Worm (Caenorhabditis elegans) whole organism, late embryonic: ENCODE data around the gene him-14.

ENCODE experiments used
- C08G9.2 ChIP-seq: sonication (generic microtip); optimal IDR thresholded peaks from 2 replicates; lab custom pipeline; 2016; ENCODE audit warnings: mild to moderate bottlenecking, missing genetic modification characterization, moderate library complexity, missing compliant biosample characterization
- Y22D7AL.16 ChIP-seq: sonication (generic microtip); optimal IDR thresholded peaks from 2 replicates; lab custom pipeline; 2016; ENCODE audit warnings: missing genetic modification characterization, missing compliant biosample characterization
- ceh-14 ChIP-seq: sonication (generic microtip); optimal IDR thresholded peaks from 2 replicates; lab custom pipeline; 2016; ENCODE audit warnings: missing genotype, missing genetic modification characterization, missing compliant biosample characterization
- ceh-19 ChIP-seq: fragments of 200-800 bp; sonication (Bioruptor generic); optimal IDR thresholded peaks from 2 replicates; lab custom pipeline; 2018; ENCODE audit warnings: mild to moderate bottlenecking, missing genetic modification characterization, missing compliant biosample characterization
- ceh-24 ChIP-seq: sonication (generic microtip); optimal IDR thresholded peaks from 2 replicates; lab custom pipeline; 2016; ENCODE audit warnings: mild to moderate bottlenecking, missing genetic modification characterization, missing compliant biosample characterization
- ceh-30 ChIP-seq: fragments of 150-350 bp; optimal IDR thresholded peaks from 2 replicates; lab custom pipeline; 2014; ENCODE audit warnings: missing biosample characterization, missing genetic modification characterization
- ceh-34 ChIP-seq: sonication (generic microtip); optimal IDR thresholded peaks from 2 replicates; lab custom pipeline; 2016; ENCODE audit warnings: mild to moderate bottlenecking, missing genetic modification characterization, missing compliant biosample characterization
- ceh-45 ChIP-seq: fragments of 200-800 bp; sonication (Bioruptor generic); IDR thresholded peaks from 2 replicates; pipeline ENCODE4 v1.3.6; 2022; ENCODE audit warnings: missing genetic modification reagents, missing genetic modification characterization, missing compliant biosample characterization
- ceh-48 ChIP-seq: sonication (generic microtip); optimal IDR thresholded peaks from 2 replicates; lab custom pipeline; 2016; ENCODE audit warnings: missing genetic modification characterization, inconsistent platforms, missing compliant biosample characterization
- ceh-6 ChIP-seq: fragments of 200-800 bp; sonication (Bioruptor generic); optimal IDR thresholded peaks from 2 replicates; lab custom pipeline; 2018; ENCODE audit warnings: mild to moderate bottlenecking, missing genetic modification characterization, missing compliant biosample characterization
- ceh-9 ChIP-seq: sonication (generic microtip); optimal IDR thresholded peaks from 2 replicates; lab custom pipeline; 2016; ENCODE audit warnings: mild to moderate bottlenecking, missing genetic modification characterization, inconsistent platforms, missing compliant biosample characterization
- dve-1 ChIP-seq: sonication (generic microtip); optimal IDR thresholded peaks from 2 replicates; lab custom pipeline; 2017; ENCODE audit warnings: antibody characterized with exemption, mild to moderate bottlenecking, missing genetic modification characterization, missing compliant biosample characterization
- elt-2 ChIP-seq: sonication (generic microtip); optimal IDR thresholded peaks from 2 replicates; lab custom pipeline; 2016; ENCODE audit warnings: missing genetic modification reagents, missing genetic modification characterization, missing compliant biosample characterization
- fkh-10 ChIP-seq: fragments of 150-350 bp; optimal IDR thresholded peaks from 2 replicates; lab custom pipeline; 2014; ENCODE audit warnings: missing biosample characterization, missing genetic modification reagents, missing genetic modification characterization
- hlh-13 ChIP-seq: fragments of 200-800 bp; sonication (Bioruptor generic); optimal IDR thresholded peaks from 2 replicates; lab custom pipeline; 2018; ENCODE audit warnings: mild to moderate bottlenecking, missing genetic modification characterization, missing compliant biosample characterization
- hlh-8 ChIP-seq: sonication (generic microtip); optimal IDR thresholded peaks from 2 replicates; lab custom pipeline; 2016; ENCODE audit warnings: missing genotype, missing genetic modification characterization, missing compliant biosample characterization
- lin-11 ChIP-seq: fragments of 200-800 bp; sonication (Bioruptor generic); optimal IDR thresholded peaks from 2 replicates; lab custom pipeline; 2018; ENCODE audit warnings: mild to moderate bottlenecking, missing genetic modification characterization, missing compliant biosample characterization
- madf-2 ChIP-seq: sonication (generic microtip); optimal IDR thresholded peaks from 2 replicates; lab custom pipeline; 2017; ENCODE audit warnings: missing genetic modification characterization, missing compliant biosample characterization
- nhr-11 ChIP-seq: fragments of 150-350 bp; optimal IDR thresholded peaks from 2 replicates; lab custom pipeline; 2014; ENCODE audit warnings: missing biosample characterization, missing genetic modification characterization
- npax-4 ChIP-seq: sonication (generic microtip); optimal IDR thresholded peaks from 2 replicates; lab custom pipeline; 2016; ENCODE audit warnings: missing genetic modification characterization, missing compliant biosample characterization
- pat-9 ChIP-seq: fragments of 200-800 bp; sonication (Bioruptor generic); optimal IDR thresholded peaks from 2 replicates; lab custom pipeline; 2018; ENCODE audit warnings: mild to moderate bottlenecking, missing genetic modification characterization, moderate library complexity, missing compliant biosample characterization
- pha-4 ChIP-seq: fragments of 150-350 bp; optimal IDR thresholded peaks from 2 replicates; lab custom pipeline; 2018; ENCODE audit warnings: missing biosample characterization, missing genetic modification reagents, missing genetic modification characterization
- pqm-1 ChIP-seq: sonication (generic microtip); optimal IDR thresholded peaks from 2 replicates; lab custom pipeline; 2016; ENCODE audit warnings: missing genetic modification characterization, missing compliant biosample characterization
- pros-1 ChIP-seq: fragments of 150-350 bp; optimal IDR thresholded peaks from 2 replicates; lab custom pipeline; 2014; ENCODE audit warnings: missing biosample characterization, missing genetic modification reagents, missing genetic modification characterization
- ref-2 ChIP-seq: sonication (generic microtip); optimal IDR thresholded peaks from 2 replicates; lab custom pipeline; 2016; ENCODE audit warnings: missing genetic modification characterization, missing compliant biosample characterization
- rnt-1 ChIP-seq: sonication (generic microtip); optimal IDR thresholded peaks from 2 replicates; lab custom pipeline; 2016; ENCODE audit warnings: missing genetic modification characterization, missing compliant biosample characterization
- sdc-2 ChIP-seq: sonication (generic microtip); optimal IDR thresholded peaks from 2 replicates; lab custom pipeline; 2016; ENCODE audit warnings: missing genotype, missing genetic modification characterization, missing compliant biosample characterization
- sox-2 ChIP-seq: fragments of 200-800 bp; sonication (Bioruptor generic); IDR thresholded peaks from 2 replicates; pipeline ENCODE4 v1.3.6; 2022; ENCODE audit warnings: missing genetic modification reagents, missing genetic modification characterization, missing compliant biosample characterization
- unc-3 ChIP-seq, 2 experiments: fragments of 200-800 bp in 1 of 2; sonication (Bioruptor generic) in 1 of 2; sonication (generic microtip) in 1 of 2; conservative IDR thresholded peaks in 1 of 2; optimal IDR thresholded peaks in 1 of 2; 2 replicates each; pipeline versions ENCODE4 v1.3.6 to Lab custom; 2016 to 2022; ENCODE audit warnings: missing compliant biosample characterization in 2 of 2, missing genetic modification characterization in 2 of 2, missing genetic modification reagents in 1 of 2
- unc-42 ChIP-seq: sonication (generic microtip); optimal IDR thresholded peaks from 2 replicates; lab custom pipeline; 2016; ENCODE audit warnings: missing genotype, missing genetic modification characterization, missing compliant biosample characterization
- unc-55 ChIP-seq: sonication (generic microtip); optimal IDR thresholded peaks from 2 replicates; lab custom pipeline; 2017; ENCODE audit warnings: missing biosample characterization, missing genetic modification reagents, missing genetic modification characterization
- unc-86 ChIP-seq: sonication (generic microtip); optimal IDR thresholded peaks from 2 replicates; lab custom pipeline; 2016; ENCODE audit warnings: missing genetic modification characterization, missing compliant biosample characterization
- zip-5 ChIP-seq: sonication (generic microtip); optimal IDR thresholded peaks from 2 replicates; lab custom pipeline; 2016; ENCODE audit warnings: missing genetic modification characterization, missing compliant biosample characterization

Gene him-14

DNA sequence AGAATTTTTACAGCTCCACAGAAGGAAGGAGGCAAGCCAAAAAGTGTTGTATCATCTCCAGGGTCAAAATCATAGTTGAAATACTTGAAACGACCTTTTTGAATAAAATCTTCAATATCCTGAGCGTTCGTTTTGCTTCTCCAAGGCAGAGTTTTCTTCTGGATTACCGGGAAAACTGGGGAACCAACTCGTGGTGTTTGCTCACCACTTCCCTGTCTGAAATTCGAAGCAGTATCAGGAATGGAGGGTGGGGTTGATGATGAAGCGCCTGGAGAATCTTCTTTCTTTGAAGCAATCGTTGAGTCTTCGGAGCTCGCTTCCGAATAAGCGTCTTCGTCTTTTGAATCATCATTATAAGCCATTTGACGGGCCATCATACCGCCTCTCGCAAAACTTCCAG, 33.3 kb upstream of the him-14 start:
- no peak for TF ChIP-seq unc-55 (GFP tag; lab: Kevin White, UChicago)
- TF ChIP-seq ceh-6 (GFP tag; lab: Kevin White, UChicago): no peak
- no peak for TF ChIP-seq ceh-9 (tag; lab: Kevin White, UChicago)
- no peak for TF ChIP-seq ceh-34 (tag; lab: Kevin White, UChicago)
- TF ChIP-seq ceh-14 (tag; lab: Kevin White, UChicago): no peak
- TF ChIP-seq nhr-11 (tag; lab: Kevin White, UChicago): no peak
- no peak for TF ChIP-seq unc-86 (tag; lab: Kevin White, UChicago)
- no peak for TF ChIP-seq ceh-30 (tag; lab: Kevin White, UChicago)
- TF ChIP-seq ceh-19 (GFP tag; lab: Kevin White, UChicago): no peak
- TF ChIP-seq pros-1 (tag; lab: Kevin White, UChicago): no peak

DNA sequence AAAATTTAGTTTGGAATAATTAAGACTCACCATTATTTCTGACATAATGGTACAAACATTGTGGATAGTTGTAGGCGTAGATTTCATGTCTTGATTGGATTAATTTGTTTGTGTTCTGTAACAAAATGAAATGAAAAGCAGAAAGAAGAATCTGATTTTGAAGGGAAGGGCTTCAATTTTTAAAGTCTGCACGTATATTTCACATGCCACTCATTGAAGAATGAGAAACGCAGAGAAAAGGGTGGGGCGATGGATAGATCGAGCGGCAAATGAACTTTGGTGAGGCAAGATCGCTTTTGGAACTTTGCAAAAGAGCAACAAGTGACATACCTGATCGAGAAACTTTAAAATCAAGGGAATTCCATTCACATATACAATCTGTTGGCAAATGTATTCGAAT, 32.5 kb upstream of the him-14 start:
- TF ChIP-seq hlh-8 (no peak), sdc-2 (tag; lab: Kevin White, UChicago) (no peak)

DNA sequence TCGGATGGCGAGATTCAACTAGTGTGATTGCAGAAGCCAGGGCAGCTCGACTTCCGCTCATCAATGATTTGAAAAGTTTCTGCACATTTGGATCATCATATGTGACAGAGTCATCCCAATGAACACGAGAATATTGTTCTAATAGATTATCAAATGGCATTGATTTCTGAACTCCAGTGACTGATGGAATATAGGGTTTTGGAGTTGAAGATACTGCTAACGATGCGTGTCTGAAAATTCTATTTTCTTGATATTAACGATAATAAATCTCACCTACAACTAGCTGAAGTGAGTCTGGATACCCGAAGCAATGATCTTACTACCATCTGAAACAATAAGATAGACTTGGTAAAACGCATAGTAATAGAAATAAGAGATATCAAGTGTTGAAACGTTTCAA, 31.1 kb upstream of the him-14 start, which contains the start of gene mmaa-1:
mmaa-1 (minus strand) TSS at position 328 of the 400 bp plus-strand sequence.
- TF ChIP-seq ceh-24 (no peak), unc-42 (tag; lab: Kevin White, UChicago) (no peak)

DNA sequence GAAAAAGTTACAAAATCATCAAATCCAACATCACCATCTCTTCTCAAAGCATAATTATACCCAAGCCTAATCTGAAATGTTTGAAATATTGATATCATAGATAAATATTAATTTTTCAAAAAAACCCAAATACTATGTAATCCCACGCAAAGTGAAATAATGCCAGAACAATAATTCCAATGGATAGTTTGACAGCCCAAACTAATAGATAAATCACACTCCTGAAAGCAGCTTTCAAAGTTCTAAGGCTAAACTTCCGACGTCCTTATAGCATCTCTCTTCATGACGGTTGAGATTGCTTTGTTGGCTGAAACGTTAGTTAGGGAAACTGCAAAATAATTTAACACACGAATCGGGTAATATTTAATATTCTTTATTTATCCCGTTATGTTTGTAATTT, 29.5 kb upstream of the him-14 start:
- TF ChIP-seq ceh-45 (GFP tag; lab: Robert Waterston, UW) (no peak), zip-5 (tag; lab: Kevin White, UChicago) (no peak), ceh-14 (tag; lab: Kevin White, UChicago) (no peak), ceh-19 (GFP tag; lab: Kevin White, UChicago) (no peak), fkh-10 (no peak), ceh-34 (tag; lab: Kevin White, UChicago) (no peak), lin-11 (tag; lab: Kevin White, UChicago) (no peak), npax-4 (tag; lab: Kevin White, UChicago) (no peak), ceh-9 (tag; lab: Kevin White, UChicago) (no peak), ceh-24 (no peak)

DNA sequence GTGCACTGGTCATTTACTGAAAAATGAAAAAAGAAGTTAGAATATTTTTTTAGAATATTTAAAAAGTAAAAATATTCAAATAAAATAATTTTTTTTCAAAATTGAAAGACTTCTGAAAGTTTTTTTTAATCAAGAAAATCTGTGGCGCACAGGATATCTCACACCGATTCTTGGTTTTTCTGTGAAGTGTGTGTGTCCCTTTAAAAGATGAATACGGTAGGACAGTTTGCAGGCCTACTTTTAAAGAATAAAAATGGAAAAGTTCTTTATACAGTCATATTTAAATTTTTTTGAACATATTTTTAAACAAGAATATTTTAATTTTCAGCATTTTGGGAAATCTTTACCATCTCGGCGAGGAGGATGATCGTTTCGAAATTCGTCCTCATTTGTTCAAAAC, 28.8 kb upstream of the him-14 start, which contains the start of gene mct-5:
mct-5 (minus strand) TSS at position 16 of the 400 bp plus-strand sequence.
- TF ChIP-seq dve-1 (tag; lab: Kevin White, UChicago): no peak
- TF ChIP-seq sox-2 (GFP tag; lab: Robert Waterston, UW): no peak
- no peak for TF ChIP-seq ceh-48 (tag; lab: Kevin White, UChicago)
- no peak for TF ChIP-seq unc-3 (GFP tag; conservative IDR thresholded peaks at IDR 0.05; lab: Robert Waterston, UW)
- no peak for TF ChIP-seq unc-3 (tag; optimal IDR thresholded peaks at IDR 0.05; lab: Kevin White, UChicago)
- TF ChIP-seq Y22D7AL.16 (tag; lab: Kevin White, UChicago): no peak
- no peak for TF ChIP-seq pqm-1 (tag; lab: Kevin White, UChicago)
- no peak for TF ChIP-seq elt-2 (tag; lab: Kevin White, UChicago)
- TF ChIP-seq C08G9.2 (tag; lab: Kevin White, UChicago): no peak
- no peak for TF ChIP-seq rnt-1
- no peak for TF ChIP-seq pha-4 (tag; lab: Kevin White, UChicago)
- TF ChIP-seq ceh-6 (GFP tag; lab: Kevin White, UChicago): no peak
- no peak for TF ChIP-seq madf-2 (tag; lab: Kevin White, UChicago)
- no peak for TF ChIP-seq ref-2 (tag; lab: Kevin White, UChicago)
- TF ChIP-seq unc-42 (tag; lab: Kevin White, UChicago): no peak
- TF ChIP-seq hlh-13 (GFP tag; lab: Kevin White, UChicago): no peak
- TF ChIP-seq pat-9 (tag; lab: Kevin White, UChicago): no peak
